Worm (Caenorhabditis elegans) whole organism, L4/young adult: ENCODE measurements around the gene hex-3.

Source experiments
- W03F9.2 ChIP-seq: fragments of 150-350 bp; optimal IDR thresholded peaks from 2 replicates; lab custom pipeline; 2014; ENCODE audit warnings: missing biosample characterization, missing genetic modification characterization
- him-1 ChIP-seq: sonication (generic microtip); optimal IDR thresholded peaks from 2 replicates; lab custom pipeline; 2016; ENCODE audit warnings: missing genotype, missing genetic modification reagents, missing genetic modification characterization, missing compliant biosample characterization

- TF ChIP-seq him-1 (tag; lab: Kevin White, UChicago) = no peak
- peak; percentile 60 for TF ChIP-seq W03F9.2
Measured at ce11 chrIII:10881462-10881861, 32.4 kb downstream of the hex-3 start, which contains the start of gene athp-1.
